Fruit fly (Drosophila melanogaster): Measurements from ENCODE around the gene CG31465.

The CG31465 gene

DNA sequence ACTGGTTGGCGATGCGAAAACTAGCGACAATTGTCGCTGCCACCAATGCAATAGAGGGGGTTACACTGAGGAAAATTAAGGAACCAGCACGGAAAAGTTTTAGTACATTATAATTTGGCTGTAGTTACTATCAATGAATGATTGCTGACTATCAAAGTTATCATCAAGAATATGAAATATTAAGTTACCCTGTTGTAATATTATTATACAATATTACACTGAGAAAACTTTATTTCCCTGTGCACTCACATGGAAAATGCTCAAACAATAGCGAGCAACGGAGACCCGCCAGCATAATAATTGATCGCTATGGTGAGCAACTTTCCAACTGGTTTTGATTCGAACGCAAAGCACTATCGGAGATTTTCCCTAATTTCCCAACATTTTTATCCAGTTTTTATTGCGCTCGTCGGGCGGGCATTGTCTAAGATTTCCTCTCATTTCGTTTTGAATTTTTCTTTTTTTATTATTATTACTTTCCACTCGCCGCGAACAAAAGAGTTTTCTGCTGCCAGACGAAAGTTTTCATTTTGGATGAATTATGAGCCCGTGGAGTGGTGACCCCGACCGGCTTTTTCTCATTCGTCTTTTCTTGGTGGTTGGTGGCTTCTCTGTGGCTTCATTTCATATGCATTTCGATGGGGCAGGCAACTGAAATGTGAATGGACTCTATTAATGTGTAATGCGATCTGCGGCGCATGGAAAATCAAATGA, 18.3 kb upstream of the CG31465 start (continued):
- no peak for TF ChIP-seq caup (GFP tag; optimal IDR thresholded peaks at IDR 0.05; ENCODE audit: severe bottlenecking)
- peak; percentile 69 for TF ChIP-seq pum (GFP tag; optimal IDR thresholded peaks at IDR 0.05)
- TF ChIP-seq CG2712 (tag; optimal IDR thresholded peaks at IDR 0.05), result peak; percentile 92
- peak; percentile 91 for TF ChIP-seq CG15601 (tag; optimal IDR thresholded peaks at IDR 0.05)
- TF ChIP-seq CG6254 (GFP tag; optimal IDR thresholded peaks at IDR 0.05), result peak; percentile 63
- TF ChIP-seq Mes4 (GFP tag; optimal IDR thresholded peaks at IDR 0.05), result no peak
- TF ChIP-seq jigr1 (GFP tag; IDR thresholded peaks at IDR 0.05), result no peak
- peak; percentile 92 for TF ChIP-seq Drgx (GFP tag; IDR thresholded peaks at IDR 0.05)
- peak; percentile 56 for TF ChIP-seq Spps (tag; optimal IDR thresholded peaks at IDR 0.05)
- peak; percentile 49 for TF ChIP-seq sqz (GFP tag; optimal IDR thresholded peaks at IDR 0.05)
- TF ChIP-seq Hmr (GFP tag; optimal IDR thresholded peaks at IDR 0.05), result peak; percentile 54
- peak; percentile 51 for TF ChIP-seq Six4 (GFP tag; optimal IDR thresholded peaks at IDR 0.05)
- peak; percentile 65 for TF ChIP-seq CG6689 (GFP tag; IDR thresholded peaks at IDR 0.05)
- no peak for TF ChIP-seq C15 (GFP tag; IDR thresholded peaks at IDR 0.05)
- TF ChIP-seq Lpt (GFP tag; optimal IDR thresholded peaks at IDR 0.05), result no peak
- peak; percentile 73 for TF ChIP-seq CG32772 (GFP tag; IDR thresholded peaks at IDR 0.05)
- TF ChIP-seq Optix (GFP tag; IDR thresholded peaks at IDR 0.05), result peak; percentile 56; the same call in 2 of the 3 replicates
- TF ChIP-seq sna (GFP tag; IDR thresholded peaks at IDR 0.05; ENCODE audit: partially characterized antibody), result no peak
- peak; percentile 11 for TF ChIP-seq TFAM (GFP tag; optimal IDR thresholded peaks at IDR 0.05)
- TF ChIP-seq CG8388 (GFP tag; optimal IDR thresholded peaks at IDR 0.05), result peak; percentile 95
- peak; percentile 72 for TF ChIP-seq Chrac-16 (GFP tag; optimal IDR thresholded peaks at IDR 0.05)
- TF ChIP-seq CG8765 (GFP tag; IDR thresholded peaks at IDR 0.05), result no peak
- no peak for TF ChIP-seq CG12744 (GFP tag; optimal IDR thresholded peaks at IDR 0.05)
- no peak for TF ChIP-seq CG17612 (GFP tag; IDR thresholded peaks at IDR 0.05)
- TF ChIP-seq CG14441 (GFP tag; IDR thresholded peaks at IDR 0.05), result peak; percentile 45
- TF ChIP-seq sr (GFP tag; IDR thresholded peaks at IDR 0.05), result 0 out of 3 replicates have a peak, but pooled peaks have one; percentile 33
- no peak for TF ChIP-seq pita (GFP tag; optimal IDR thresholded peaks at IDR 0.05)
- TF ChIP-seq gsb (GFP tag; IDR thresholded peaks at IDR 0.05), result no peak
- TF ChIP-seq CG31365 (tag; optimal IDR thresholded peaks at IDR 0.05), result peak; percentile 34
- TF ChIP-seq CG12659 (GFP tag; optimal IDR thresholded peaks at IDR 0.05), result peak; percentile 68
- peak; percentile 46 for TF ChIP-seq lab (GFP tag; optimal IDR thresholded peaks at IDR 0.05)
- TF ChIP-seq CG13123 (GFP tag; optimal IDR thresholded peaks at IDR 0.05), result peak; percentile 61
- peak; percentile 46 for TF ChIP-seq CG1233 (GFP tag; optimal IDR thresholded peaks at IDR 0.05)
- TF ChIP-seq Atf3 (GFP tag; optimal IDR thresholded peaks at IDR 0.05), result peak; percentile 13
- peak; percentile 60 for TF ChIP-seq HLH3B (GFP tag; IDR thresholded peaks at IDR 0.05)
- peak; percentile 74 for TF ChIP-seq Blimp-1 (GFP tag; optimal IDR thresholded peaks at IDR 0.05)
- TF ChIP-seq CG32532 (GFP tag; IDR thresholded peaks at IDR 0.05), result no peak
- peak; percentile 33 to 75 for TF ChIP-seq dpn (GFP tag; optimal IDR thresholded peaks at IDR 0.05)
- TF ChIP-seq bab2 (GFP tag; optimal IDR thresholded peaks at IDR 0.05), result peak; percentile 43
- TF ChIP-seq pros (GFP tag; optimal IDR thresholded peaks at IDR 0.05), result peak; percentile 57
- peak; percentile 60 for TF ChIP-seq CG10147 (GFP tag; optimal IDR thresholded peaks at IDR 0.05)
- TF ChIP-seq Dip2 (GFP tag; IDR thresholded peaks at IDR 0.05), result no peak
- TF ChIP-seq ewg (GFP tag; optimal IDR thresholded peaks at IDR 0.05), result peak; percentile 86
- TF ChIP-seq dmrt11E (tag; optimal IDR thresholded peaks at IDR 0.05), result peak; percentile 90
- TF ChIP-seq al (GFP tag; IDR thresholded peaks at IDR 0.05), result no peak
- TF ChIP-seq wdn (GFP tag; IDR thresholded peaks at IDR 0.05), result no peak
- peak; percentile 72 for TF ChIP-seq lmd (GFP tag; IDR thresholded peaks at IDR 0.05)
- TF ChIP-seq gt (GFP tag; IDR thresholded peaks at IDR 0.05), result peak; percentile 52
- TF ChIP-seq H15 (GFP tag; IDR thresholded peaks at IDR 0.05), result peak; percentile 76
- TF ChIP-seq CG11504 (tag; optimal IDR thresholded peaks at IDR 0.05), result peak; percentile 81
